Fruit fly (Drosophila melanogaster): ENCODE data around the gene ATPsynbetaL.

Gene ATPsynbetaL

dm6 chr3L:16054095-16054494, 43.5 kb upstream of the ATPsynbetaL start (continued):
- TF ChIP-seq danr (GFP tag; IDR thresholded peaks at IDR 0.05) (0 out of 2 replicates have a peak, but pooled peaks have one; percentile 11), sqz (GFP tag; optimal IDR thresholded peaks at IDR 0.05) (no peak), CG31224 (GFP tag; IDR thresholded peaks at IDR 0.05) (0 out of 2 replicates have a peak, but pooled peaks have one; percentile 11), crp (GFP tag; optimal IDR thresholded peaks at IDR 0.05) (no peak), pros (GFP tag; optimal IDR thresholded peaks at IDR 0.05) (no peak), ttk (GFP tag; IDR thresholded peaks at IDR 0.05) (0 out of 2 replicates have a peak, but pooled peaks have one; percentile 5), Hr51 (GFP tag; optimal IDR thresholded peaks at IDR 0.05) (peak in 1 of 2 experiments; percentile 83), sr (GFP tag; IDR thresholded peaks at IDR 0.05) (no peak), pum (GFP tag; optimal IDR thresholded peaks at IDR 0.05) (no peak), CG2199 (GFP tag; IDR thresholded peaks at IDR 0.05) (no peak), Bteb2 (GFP tag; optimal IDR thresholded peaks at IDR 0.05) (peak; percentile 8), CG6854 (GFP tag; optimal IDR thresholded peaks at IDR 0.05) (no peak), az2 (GFP tag; optimal IDR thresholded peaks at IDR 0.05) (peak; percentile 56), CG17829 (tag; optimal IDR thresholded peaks at IDR 0.05) (peak; percentile 57), CG10267 (tag; optimal IDR thresholded peaks at IDR 0.05) (peak; percentile 38), CG12104 (GFP tag; optimal IDR thresholded peaks at IDR 0.05) (peak; percentile 11), tin (GFP tag; optimal IDR thresholded peaks at IDR 0.05) (peak; percentile 30), Dp (GFP tag; optimal IDR thresholded peaks at IDR 0.05) (no peak), Scr (GFP tag; IDR thresholded peaks at IDR 0.05; ENCODE audit: partially characterized antibody) (no peak), bowl (GFP tag; IDR thresholded peaks at IDR 0.05) (no peak), rib (GFP tag; IDR thresholded peaks at IDR 0.05) (no peak), CG18262 (tag; optimal IDR thresholded peaks at IDR 0.05) (peak; percentile 67), Drgx (GFP tag; IDR thresholded peaks at IDR 0.05) (peak; percentile 45; the same call in 1 of the 2 replicates), CG11504 (tag; optimal IDR thresholded peaks at IDR 0.05) (peak; percentile 76), ap (GFP tag; IDR thresholded peaks at IDR 0.05) (peak; percentile 35; the same call in 1 of the 2 replicates), lola (GFP tag; optimal IDR thresholded peaks at IDR 0.05) (peak in 1 of 3 experiments; percentile 35), CG14050 (GFP tag; IDR thresholded peaks at IDR 0.05) (no peak), Aef1 (GFP tag; IDR thresholded peaks at IDR 0.05) (no peak), nerfin-1 (tag; optimal IDR thresholded peaks at IDR 0.05) (peak; percentile 14), tgo (GFP tag; IDR thresholded peaks at IDR 0.05) (peak; percentile 32; the same call in 1 of the 3 replicates), CG31441 (GFP tag; IDR thresholded peaks at IDR 0.05) (peak; percentile 75), Dip3 (GFP tag; optimal IDR thresholded peaks at IDR 0.05) (no peak), D19A (tag; optimal IDR thresholded peaks at IDR 0.05) (peak; percentile 47), sens-2 (GFP tag; IDR thresholded peaks at IDR 0.05) (no peak), en (GFP tag; optimal IDR thresholded peaks at IDR 0.05) (no peak), CG9437 (GFP tag; optimal IDR thresholded peaks at IDR 0.05) (peak; percentile 62), scrt (GFP tag; optimal IDR thresholded peaks at IDR 0.05) (no peak), nmo (GFP tag; optimal IDR thresholded peaks at IDR 0.05) (peak; percentile 80), CG30403 (GFP tag; optimal IDR thresholded peaks at IDR 0.05) (peak; percentile 50), Blimp-1 (GFP tag; optimal IDR thresholded peaks at IDR 0.05) (peak; percentile 58), CG12391 (tag; optimal IDR thresholded peaks at IDR 0.05) (peak; percentile 51), CG13424 (tag; optimal IDR thresholded peaks at IDR 0.05) (peak; percentile 58), Ada2b (GFP tag; IDR thresholded peaks at IDR 0.05) (no peak), Ets65A (GFP tag) (peak; percentile 58), nau (GFP tag; optimal IDR thresholded peaks at IDR 0.05) (peak; percentile 2), prd (optimal IDR thresholded peaks at IDR 0.05) (no peak), prd (GFP tag; IDR thresholded peaks at IDR 0.05) (peak; percentile 51), PHDP (tag; optimal IDR thresholded peaks at IDR 0.05) (peak; percentile 49), Stat92E (GFP tag; optimal IDR thresholded peaks at IDR 0.05) (no peak), lmd (GFP tag; IDR thresholded peaks at IDR 0.05) (peak; percentile 63)

Data from whole organism, embryonic.